Fruit fly (Drosophila melanogaster): ENCODE results near the gene CG11122.
A peak's percentile ranks its signal among the peaks of the same experiment; 100 is the strongest.

The CG11122 gene

DNA sequence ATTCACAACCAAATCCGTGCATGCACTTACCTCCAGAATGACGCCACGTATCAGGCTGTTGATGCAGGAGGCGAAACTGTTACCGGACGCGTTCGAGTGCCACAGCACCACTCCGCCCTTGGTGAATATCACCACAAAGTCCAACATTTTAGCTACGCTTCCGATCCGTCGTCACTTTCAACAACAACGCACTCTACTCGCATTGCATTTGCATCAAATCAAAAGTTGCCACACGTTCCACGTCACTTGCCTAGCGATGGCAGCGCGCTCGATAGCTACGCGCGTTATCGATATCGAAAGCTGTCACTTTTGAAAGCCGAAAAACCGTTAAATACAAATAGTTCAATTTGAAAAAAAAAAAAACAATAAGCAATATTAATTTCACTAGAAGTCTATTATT lies 4.3 kb upstream of the CG11122 start, which contains the start of gene SrpRalpha (continued):
- no peak for TF ChIP-seq Sox100B (GFP tag; optimal IDR thresholded peaks at IDR 0.05)
- peak; percentile 33; the same call in 1 of the 3 replicates for TF ChIP-seq CG16813 (GFP tag; IDR thresholded peaks at IDR 0.05; ENCODE audit: partially characterized antibody)
- TF ChIP-seq CG18476 (GFP tag; optimal IDR thresholded peaks at IDR 0.05) = no peak
- TF ChIP-seq Scr (GFP tag; IDR thresholded peaks at IDR 0.05; ENCODE audit: partially characterized antibody) = peak; percentile 42; the same call in 1 of the 2 replicates

DNA sequence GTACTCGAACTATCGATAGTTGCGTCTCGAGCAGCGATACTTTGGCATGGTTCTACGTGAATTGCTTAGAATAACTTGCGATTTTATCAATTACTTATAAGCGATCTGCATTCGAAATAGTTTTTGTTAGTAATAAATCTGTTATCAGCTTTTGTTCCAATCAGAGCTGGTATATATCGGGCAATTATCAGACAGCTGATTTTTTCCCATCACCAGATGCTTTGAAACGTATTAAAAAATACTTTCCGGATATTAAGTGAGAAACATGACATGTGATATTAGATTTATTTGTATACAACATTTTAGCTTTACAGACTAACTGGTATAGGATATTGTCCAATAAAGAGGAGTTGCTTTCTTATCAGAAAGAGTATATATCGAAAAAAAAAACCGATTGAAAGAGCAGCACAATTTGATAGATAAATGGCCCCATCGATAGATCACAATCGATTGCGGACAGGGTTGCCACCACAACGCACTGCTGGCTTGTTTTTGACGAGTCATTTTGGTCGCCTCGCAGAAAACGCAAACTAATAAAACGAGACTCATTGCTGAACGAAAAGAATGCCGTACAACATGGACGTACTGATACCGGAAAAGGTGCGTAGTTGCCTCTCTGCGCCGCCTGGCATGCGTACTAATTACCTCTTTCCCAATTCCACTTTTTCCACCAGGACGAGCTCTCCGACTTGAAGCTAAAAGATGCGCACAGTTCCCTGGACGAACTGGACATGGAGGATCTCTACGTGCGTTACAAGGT lies 403 bp upstream of the CG11122 start, which contains the start of gene Rpt3:
Gene Rpt3 (plus strand): TSS at position 353 of the 760 bp plus-strand sequence.
- TF ChIP-seq CG2875 (GFP tag; optimal IDR thresholded peaks at IDR 0.05) = no peak
- no peak for TF ChIP-seq wor (GFP tag; IDR thresholded peaks at IDR 0.05)
- no peak for TF ChIP-seq klu (GFP tag; IDR thresholded peaks at IDR 0.05)
- TF ChIP-seq bsh (GFP tag; optimal IDR thresholded peaks at IDR 0.05) = no peak
- no peak for TF ChIP-seq Antp (GFP tag; optimal IDR thresholded peaks at IDR 0.05)
- no peak for TF ChIP-seq psq (GFP tag; optimal IDR thresholded peaks at IDR 0.05)
- TF ChIP-seq CG2712 (tag; optimal IDR thresholded peaks at IDR 0.05) = peak; percentile 34
- TF ChIP-seq CG15073 (GFP tag; optimal IDR thresholded peaks at IDR 0.05) = no peak
- TF ChIP-seq usp (GFP tag; optimal IDR thresholded peaks at IDR 0.05) = no peak
- TF ChIP-seq emc (GFP tag; optimal IDR thresholded peaks at IDR 0.05) = no peak
- peak; percentile 77; the same call in 2 of the 3 replicates for TF ChIP-seq vnd (GFP tag; IDR thresholded peaks at IDR 0.05; ENCODE audit: partially characterized antibody)
- TF ChIP-seq stwl (tag; optimal IDR thresholded peaks at IDR 0.05) = peak; percentile 53
- TF ChIP-seq CG12744 (GFP tag; optimal IDR thresholded peaks at IDR 0.05) = no peak
- no peak for TF ChIP-seq Dbx (GFP tag; IDR thresholded peaks at IDR 0.05)
- TF ChIP-seq CG8281 (tag; optimal IDR thresholded peaks at IDR 0.05) = no peak
- no peak for TF ChIP-seq CG7556 (GFP tag; optimal IDR thresholded peaks at IDR 0.05)
- TF ChIP-seq en (GFP tag; optimal IDR thresholded peaks at IDR 0.05) = no peak
- no peak for TF ChIP-seq fru (optimal IDR thresholded peaks at IDR 0.05)
- TF ChIP-seq Hr39 (optimal IDR thresholded peaks at IDR 0.05) = no peak
- TF ChIP-seq nmo (GFP tag; optimal IDR thresholded peaks at IDR 0.05) = peak; percentile 39
- no peak for TF ChIP-seq zen (tag; optimal IDR thresholded peaks at IDR 0.05)
- TF ChIP-seq cato (GFP tag; optimal IDR thresholded peaks at IDR 0.05; ENCODE audit: borderline replicate concordance) = no peak
- no peak for TF ChIP-seq Lim3 (GFP tag; IDR thresholded peaks at IDR 0.05)
- TF ChIP-seq slbo (GFP tag; IDR thresholded peaks at IDR 0.05) = peak; percentile 34; the same call in 1 of the 2 replicates
- TF ChIP-seq CG2202 (tag; optimal IDR thresholded peaks at IDR 0.05) = no peak
- no peak for TF ChIP-seq CG15696 (tag; optimal IDR thresholded peaks at IDR 0.05)
- TF ChIP-seq Hsf (GFP tag; optimal IDR thresholded peaks at IDR 0.05) = peak; percentile 6
- TF ChIP-seq Elba2 (GFP tag; optimal IDR thresholded peaks at IDR 0.05) = peak; percentile 28
- peak in 1 of 2 experiments; percentile 77 for TF ChIP-seq crp (GFP tag; optimal IDR thresholded peaks at IDR 0.05)
- TF ChIP-seq aop (GFP tag; IDR thresholded peaks at IDR 0.05) = no peak
- TF ChIP-seq nerfin-1 (tag; optimal IDR thresholded peaks at IDR 0.05) = no peak
- no peak for TF ChIP-seq ase (GFP tag; IDR thresholded peaks at IDR 0.05)
- no peak for TF ChIP-seq Blimp-1 (GFP tag; optimal IDR thresholded peaks at IDR 0.05)
- no peak for TF ChIP-seq CG8944 (GFP tag; optimal IDR thresholded peaks at IDR 0.05)
- TF ChIP-seq lola (GFP tag; optimal IDR thresholded peaks at IDR 0.05) = peak in 1 of 3 experiments; percentile 11
- TF ChIP-seq chinmo (GFP tag; IDR thresholded peaks at IDR 0.05; ENCODE audit: partially characterized antibody) = 0 out of 4 replicates have a peak, but pooled peaks have one; percentile 33
- no peak for TF ChIP-seq Gug (GFP tag; IDR thresholded peaks at IDR 0.05)
- TF ChIP-seq wdn (GFP tag; IDR thresholded peaks at IDR 0.05) = no peak
- no peak for TF ChIP-seq CG7839 (tag; optimal IDR thresholded peaks at IDR 0.05)
- TF ChIP-seq CG18599 (GFP tag; optimal IDR thresholded peaks at IDR 0.05) = no peak
- peak; percentile 78 for TF ChIP-seq Dref (GFP tag; IDR thresholded peaks at IDR 0.05)
- no peak for TF ChIP-seq CG14667 (GFP tag; IDR thresholded peaks at IDR 0.05)
- no peak for TF ChIP-seq dmrt99B (tag; optimal IDR thresholded peaks at IDR 0.05)
- no peak for TF ChIP-seq CG31441 (GFP tag; IDR thresholded peaks at IDR 0.05)

Measured in whole organism, embryonic.